Worm (Caenorhabditis elegans): ENCODE data around the gene Y102A11A.3.
A peak's percentile ranks its signal among the peaks of the same experiment; 100 is the strongest.

DNA sequence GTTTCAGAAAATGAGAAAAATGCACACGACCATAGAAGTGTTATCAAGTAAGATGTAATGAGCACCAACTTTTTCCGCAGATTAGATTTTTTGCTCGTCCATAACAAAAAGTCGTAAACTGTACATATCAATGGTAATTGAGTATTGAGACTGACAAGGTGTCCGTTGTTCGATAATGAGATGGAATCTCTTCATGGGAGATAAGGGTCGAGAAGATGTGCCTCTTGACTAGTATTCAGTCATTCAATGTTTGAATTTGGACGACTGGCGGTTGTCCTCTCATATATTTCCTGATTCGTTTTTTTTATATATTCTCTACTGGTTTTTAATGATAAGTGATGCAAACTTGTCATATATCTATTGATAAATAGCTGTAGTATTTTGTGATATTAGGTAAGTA, 37.3 kb upstream of the Y102A11A.3 start:
- TF ChIP-seq hlh-8 (tag; optimal IDR thresholded peaks at IDR 0.05) (no peak), elt-2 (tag; optimal IDR thresholded peaks at IDR 0.05) (peak; percentile 58), sox-2 (GFP tag; IDR thresholded peaks at IDR 0.05) (no peak)

All from whole organism, late embryonic.